Worm (Caenorhabditis elegans) whole organism, L2 larva: ENCODE results near the gene dpff-1.

Source experiments
- C34F6.9 ChIP-seq: fragments of 150-350 bp; optimal IDR thresholded peaks from 2 replicates; lab custom pipeline; 2014; ENCODE audit warnings: missing biosample characterization, missing genetic modification characterization
- R02D3.7 ChIP-seq: fragments of 150-350 bp; optimal IDR thresholded peaks from 2 replicates; lab custom pipeline; 2014; ENCODE audit warnings: missing biosample characterization, missing genetic modification characterization
- Y55F3AM.14 ChIP-seq: fragments of 200-800 bp; sonication (Bioruptor generic); optimal IDR thresholded peaks from 2 replicates; lab custom pipeline; 2018; ENCODE audit warnings: mild to moderate bottlenecking, missing genetic modification characterization, missing compliant biosample characterization
- ZK546.5 ChIP-seq: sonication (generic microtip); optimal IDR thresholded peaks from 2 replicates; lab custom pipeline; 2017; ENCODE audit warnings: missing biosample characterization, missing genetic modification characterization
- alr-1 ChIP-seq: fragments of 150-350 bp; optimal IDR thresholded peaks from 2 replicates; lab custom pipeline; 2014; ENCODE audit warnings: missing biosample characterization, missing genetic modification characterization
- ama-1 ChIP-seq: fragments of 150-350 bp; optimal IDR thresholded peaks from 2 replicates; lab custom pipeline; 2018; ENCODE audit warnings: inconsistent platforms
- blmp-1 ChIP-seq: sonication (generic microtip); optimal IDR thresholded peaks from 2 replicates; lab custom pipeline; 2017; ENCODE audit warnings: missing genetic modification characterization, mild to moderate bottlenecking, missing compliant biosample characterization, antibody characterized with exemption, moderate library complexity; ENCODE audit not compliant: insufficient read depth
- ceh-16 ChIP-seq: fragments of 150-350 bp; optimal IDR thresholded peaks from 2 replicates; lab custom pipeline; 2014; ENCODE audit warnings: missing biosample characterization, missing genetic modification characterization
- ceh-82 ChIP-seq: fragments of 150-350 bp; optimal IDR thresholded peaks from 2 replicates; lab custom pipeline; 2014; ENCODE audit warnings: missing biosample characterization, missing genetic modification characterization
- crh-2 ChIP-seq: sonication (generic microtip); optimal IDR thresholded peaks from 2 replicates; lab custom pipeline; 2017; ENCODE audit warnings: missing biosample characterization, missing genetic modification characterization
- dmd-4 ChIP-seq: sonication (generic microtip); optimal IDR thresholded peaks from 2 replicates; lab custom pipeline; 2017; ENCODE audit warnings: missing biosample characterization, missing genetic modification characterization
- egl-27 ChIP-seq: sonication (generic microtip); optimal IDR thresholded peaks from 3 replicates; lab custom pipeline; 2017; ENCODE audit warnings: missing biosample characterization, missing genetic modification reagents, missing genetic modification characterization
- elt-1 ChIP-seq: fragments of 150-350 bp; optimal IDR thresholded peaks from 2 replicates; lab custom pipeline; 2014; ENCODE audit warnings: missing biosample characterization, missing genetic modification characterization
- elt-3 ChIP-seq: sonication (generic microtip); optimal IDR thresholded peaks from 2 replicates; lab custom pipeline; 2017; ENCODE audit warnings: missing biosample characterization, missing genetic modification characterization
- fos-1 ChIP-seq: fragments of 150-350 bp; optimal IDR thresholded peaks from 2 replicates; lab custom pipeline; 2014; ENCODE audit warnings: missing biosample characterization, missing genetic modification characterization
- gmeb-1 ChIP-seq: fragments of 150-350 bp; optimal IDR thresholded peaks from 2 replicates; lab custom pipeline; 2014; ENCODE audit warnings: missing biosample characterization, missing genetic modification characterization
- lin-11 ChIP-seq: fragments of 150-350 bp; sonication (generic microtip); optimal IDR thresholded peaks from 2 replicates; lab custom pipeline; 2014; ENCODE audit warnings: missing biosample characterization, missing genetic modification characterization, inconsistent platforms, mixed read lengths
- lin-13 ChIP-seq: fragments of 150-350 bp; optimal IDR thresholded peaks from 2 replicates; lab custom pipeline; 2014; ENCODE audit warnings: missing biosample characterization, missing genetic modification reagents, missing genetic modification characterization
- lin-39 ChIP-seq: fragments of 150-350 bp; optimal IDR thresholded peaks from 2 replicates; lab custom pipeline; 2014; ENCODE audit warnings: missing biosample characterization, missing genetic modification reagents, missing genetic modification characterization
- lsy-2 ChIP-seq, 2 experiments: fragments of 150-350 bp in 1 of 2; sonication (generic microtip) in 1 of 2; optimal IDR thresholded peaks; 2 replicates each; lab custom pipeline; 2014 to 2017; ENCODE audit warnings: missing biosample characterization in 2 of 2, missing genetic modification characterization in 2 of 2
- mab-5 ChIP-seq: fragments of 150-350 bp; optimal IDR thresholded peaks from 2 replicates; lab custom pipeline; 2014; ENCODE audit warnings: missing biosample characterization, missing genetic modification characterization
- mdl-1 ChIP-seq, 2 experiments: fragments of 150-350 bp in 1 of 2; sonication (generic microtip) in 1 of 2; optimal IDR thresholded peaks; 2 replicates each; lab custom pipeline; 2017; ENCODE audit warnings: missing biosample characterization in 2 of 2, missing genetic modification characterization in 2 of 2
- nhr-10 ChIP-seq: sonication (generic microtip); optimal IDR thresholded peaks from 2 replicates; lab custom pipeline; 2017; ENCODE audit warnings: missing biosample characterization, missing genetic modification characterization
- nhr-129 ChIP-seq: fragments of 150-350 bp; optimal IDR thresholded peaks from 2 replicates; lab custom pipeline; 2014; ENCODE audit warnings: missing biosample characterization, missing genetic modification characterization
- nhr-21 ChIP-seq: fragments of 150-350 bp; optimal IDR thresholded peaks from 2 replicates; lab custom pipeline; 2014; ENCODE audit warnings: missing biosample characterization, missing genetic modification characterization
- nhr-23 ChIP-seq: fragments of 150-350 bp; optimal IDR thresholded peaks from 2 replicates; lab custom pipeline; 2014; ENCODE audit warnings: missing biosample characterization, missing genetic modification reagents, missing genetic modification characterization
- nhr-25 ChIP-seq: fragments of 150-350 bp; sonication (generic microtip); optimal IDR thresholded peaks from 3 replicates; lab custom pipeline; 2014; ENCODE audit warnings: missing biosample characterization, missing genetic modification characterization
- nhr-77 ChIP-seq: fragments of 150-350 bp; optimal IDR thresholded peaks from 2 replicates; lab custom pipeline; 2014; ENCODE audit warnings: missing biosample characterization, missing genetic modification characterization
- peb-1 ChIP-seq: fragments of 150-350 bp; optimal IDR thresholded peaks from 2 replicates; lab custom pipeline; 2014; ENCODE audit warnings: missing biosample characterization, missing genetic modification characterization
- skn-1 ChIP-seq: sonication (generic microtip); optimal IDR thresholded peaks from 2 replicates; lab custom pipeline; 2017; ENCODE audit warnings: missing biosample characterization, missing genetic modification characterization
- sma-3 ChIP-seq: sonication (generic microtip); optimal IDR thresholded peaks from 2 replicates; lab custom pipeline; 2016; ENCODE audit warnings: missing genetic modification reagents, missing genetic modification characterization, missing compliant biosample characterization
- sma-9 ChIP-seq, 2 experiments: fragments of 150-350 bp in 1 of 2; sonication (generic microtip) in 1 of 2; optimal IDR thresholded peaks; 2 replicates each; lab custom pipeline; 2014 to 2016; ENCODE audit warnings: missing genetic modification characterization in 2 of 2, mild to moderate bottlenecking in 1 of 2, missing biosample characterization in 1 of 2, missing compliant biosample characterization in 1 of 2, missing genetic modification reagents in 1 of 2, moderate library complexity in 1 of 2
- snpc-4 ChIP-seq: fragments of 150-350 bp; optimal IDR thresholded peaks from 2 replicates; lab custom pipeline; 2014; ENCODE audit warnings: missing biosample characterization, missing genetic modification characterization
- unc-55 ChIP-seq: fragments of 150-350 bp; sonication (generic microtip); optimal IDR thresholded peaks from 3 replicates; lab custom pipeline; 2014; ENCODE audit warnings: missing biosample characterization, missing genetic modification reagents, missing genetic modification characterization
- zag-1 ChIP-seq: fragments of 150-350 bp; optimal IDR thresholded peaks from 2 replicates; lab custom pipeline; 2014; ENCODE audit warnings: missing biosample characterization, missing genetic modification characterization
- ztf-11 ChIP-seq: sonication (generic microtip); optimal IDR thresholded peaks from 2 replicates; lab custom pipeline; 2017; ENCODE audit warnings: missing biosample characterization, missing genetic modification characterization
- ztf-4 ChIP-seq: fragments of 150-350 bp; optimal IDR thresholded peaks from 2 replicates; lab custom pipeline; 2014; ENCODE audit warnings: missing biosample characterization, missing genetic modification characterization

dpff-1 gene

ce11 chrIII:5869429-5869828, 36.7 kb downstream of the dpff-1 start, which contains the start of gene F01F1.15:
Gene F01F1.15 (minus strand): TSS chrIII:5869529.
- TF ChIP-seq nhr-21 (no peak), mdl-1 (tag; optimal IDR thresholded peaks at IDR 0.05; lab: Kevin White, UChicago) (no peak), ZK546.5 (tag; lab: Kevin White, UChicago) (no peak), nhr-23 (tag; lab: Kevin White, UChicago) (no peak), zag-1 (tag; lab: Kevin White, UChicago) (no peak), nhr-129 (no peak), lin-11 (no peak), C34F6.9 (tag; lab: Kevin White, UChicago) (no peak), ceh-82 (tag; lab: Kevin White, UChicago) (no peak), sma-9 (GFP tag; optimal IDR thresholded peaks at IDR 0.05; lab: Kevin White, UChicago) (no peak), sma-9 (tag; optimal IDR thresholded peaks at IDR 0.05; lab: Kevin White, UChicago) (no peak), alr-1 (no peak), elt-3 (tag; lab: Kevin White, UChicago) (no peak), nhr-77 (tag; lab: Kevin White, UChicago) (no peak), R02D3.7 (tag; lab: Kevin White, UChicago) (no peak)
- TF ChIP-seq, all 48 proteins: peak for 0

DNA sequence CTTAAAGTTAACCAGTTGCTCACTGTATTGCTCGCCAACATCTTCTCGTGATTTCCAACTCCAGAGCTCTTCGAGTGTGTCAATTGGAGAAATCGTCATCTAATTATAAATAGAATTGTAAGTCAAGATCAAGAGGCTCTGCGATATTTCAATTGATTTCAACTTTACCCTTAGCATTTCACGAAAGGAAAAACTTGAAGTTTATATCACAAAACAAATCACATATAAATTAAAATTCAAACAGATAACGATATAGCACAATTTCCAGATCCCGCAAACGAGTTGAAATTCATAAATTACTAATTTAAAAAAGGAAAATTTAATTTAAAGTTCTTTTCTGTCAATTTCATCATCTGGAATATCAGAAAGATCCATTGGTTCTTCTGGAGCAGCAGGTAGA, 37.7 kb downstream of the dpff-1 start, which contains the start of gene eng-1:
Gene eng-1 (minus strand): TSS at position 101 of the 400 bp plus-strand sequence.
- no peak for TF ChIP-seq ama-1 (lab: Kevin White, UChicago)
- TF ChIP-seq elt-1 (tag; lab: Kevin White, UChicago), result no peak
- no peak for TF ChIP-seq nhr-77 (tag; lab: Kevin White, UChicago)
- TF ChIP-seq mab-5 (tag; lab: Kevin White, UChicago), result no peak
- no peak for TF ChIP-seq nhr-129
- no peak for TF ChIP-seq ceh-16
- TF ChIP-seq dmd-4 (tag; lab: Kevin White, UChicago), result no peak
- no peak for TF ChIP-seq zag-1 (tag; lab: Kevin White, UChicago)
- no peak for TF ChIP-seq peb-1 (tag; lab: Kevin White, UChicago)

DNA sequence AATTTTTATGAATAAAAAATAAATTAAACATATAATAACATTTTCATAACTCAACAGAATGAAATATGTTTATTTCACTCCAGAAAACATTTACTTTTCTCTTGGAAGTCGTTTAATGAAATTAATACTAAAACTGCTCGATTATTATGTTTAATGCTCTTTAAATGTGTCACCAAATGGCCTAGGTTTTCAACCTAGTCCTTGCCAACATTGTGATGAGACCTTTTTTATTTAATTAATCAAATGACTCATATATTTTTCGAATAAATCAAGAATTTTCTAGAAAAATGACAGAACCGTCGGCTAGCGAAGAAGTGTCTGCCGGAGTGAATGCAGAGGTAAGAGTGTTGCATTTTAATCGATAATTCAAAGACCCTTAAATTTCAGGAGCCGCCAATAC, 41.9 kb downstream of the dpff-1 start, which contains the start of gene rabn-5:
Gene rabn-5 (plus strand): TSS at position 284 of the 400 bp plus-strand sequence.
- TF ChIP-seq lin-11 (no peak), C34F6.9 (tag; lab: Kevin White, UChicago) (peak; percentile 53), skn-1 (tag; lab: Kevin White, UChicago) (no peak), ztf-11 (tag; lab: Kevin White, UChicago) (no peak), fos-1 (tag; lab: Kevin White, UChicago) (peak; percentile 57), sma-3 (GFP tag; lab: Kevin White, UChicago) (no peak)

DNA sequence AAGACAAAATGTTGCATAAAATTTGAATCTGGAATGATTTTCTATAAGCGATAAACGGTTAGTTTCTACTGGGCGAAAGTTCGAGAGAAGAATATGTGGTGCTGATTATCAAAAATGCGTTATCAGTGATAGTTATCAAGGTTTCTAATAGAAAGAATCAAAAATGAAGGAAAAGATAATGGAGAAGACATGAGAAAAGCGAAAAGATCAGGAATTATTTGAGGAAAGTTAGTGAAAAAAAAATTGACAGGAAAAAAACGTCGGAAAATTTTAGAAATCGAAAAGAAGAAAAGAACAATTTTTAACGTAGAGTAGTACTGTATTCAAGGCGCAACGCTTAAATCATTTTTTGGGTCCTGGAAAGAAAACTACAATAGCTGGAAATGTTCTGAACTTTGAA, 42.4 kb downstream of the dpff-1 start, which contains the start of gene dnpp-1:
Gene dnpp-1 (minus strand): TSS at position 30 of the 400 bp plus-strand sequence.
- TF ChIP-seq ama-1 (lab: Kevin White, UChicago) (no peak), gmeb-1 (tag; lab: Kevin White, UChicago) (no peak), blmp-1 (tag; lab: Kevin White, UChicago) (no peak), lin-13 (GFP tag; lab: Kevin White, UChicago) (no peak), dmd-4 (tag; lab: Kevin White, UChicago) (no peak), egl-27 (tag; lab: Kevin White, UChicago) (no peak), peb-1 (tag; lab: Kevin White, UChicago) (no peak), snpc-4 (tag; lab: Kevin White, UChicago) (no peak), ceh-16 (no peak), elt-3 (tag; lab: Kevin White, UChicago) (no peak), ztf-4 (tag; lab: Kevin White, UChicago) (no peak), crh-2 (tag; lab: Kevin White, UChicago) (peak; percentile 63), nhr-77 (tag; lab: Kevin White, UChicago) (no peak), nhr-129 (no peak), skn-1 (tag; lab: Kevin White, UChicago) (peak; percentile 72), lin-39 (tag; lab: Kevin White, UChicago) (no peak), mdl-1 (tag; optimal IDR thresholded peaks at IDR 0.05; lab: Kevin White, UChicago) (no peak), alr-1 (no peak), nhr-10 (no peak), lsy-2 (tag; optimal IDR thresholded peaks at IDR 0.05; lab: Kevin White, UChicago) (no peak), sma-9 (GFP tag; optimal IDR thresholded peaks at IDR 0.05; lab: Kevin White, UChicago) (no peak), sma-9 (tag; optimal IDR thresholded peaks at IDR 0.05; lab: Kevin White, UChicago) (no peak), unc-55 (GFP tag; lab: Kevin White, UChicago) (no peak), fos-1 (tag; lab: Kevin White, UChicago) (peak; percentile 87), Y55F3AM.14 (no peak), nhr-25 (no peak), ztf-11 (tag; lab: Kevin White, UChicago) (no peak)
